Fruit fly (Drosophila melanogaster): Measurements from ENCODE around the gene CG2444.

CG2444 gene

DNA sequence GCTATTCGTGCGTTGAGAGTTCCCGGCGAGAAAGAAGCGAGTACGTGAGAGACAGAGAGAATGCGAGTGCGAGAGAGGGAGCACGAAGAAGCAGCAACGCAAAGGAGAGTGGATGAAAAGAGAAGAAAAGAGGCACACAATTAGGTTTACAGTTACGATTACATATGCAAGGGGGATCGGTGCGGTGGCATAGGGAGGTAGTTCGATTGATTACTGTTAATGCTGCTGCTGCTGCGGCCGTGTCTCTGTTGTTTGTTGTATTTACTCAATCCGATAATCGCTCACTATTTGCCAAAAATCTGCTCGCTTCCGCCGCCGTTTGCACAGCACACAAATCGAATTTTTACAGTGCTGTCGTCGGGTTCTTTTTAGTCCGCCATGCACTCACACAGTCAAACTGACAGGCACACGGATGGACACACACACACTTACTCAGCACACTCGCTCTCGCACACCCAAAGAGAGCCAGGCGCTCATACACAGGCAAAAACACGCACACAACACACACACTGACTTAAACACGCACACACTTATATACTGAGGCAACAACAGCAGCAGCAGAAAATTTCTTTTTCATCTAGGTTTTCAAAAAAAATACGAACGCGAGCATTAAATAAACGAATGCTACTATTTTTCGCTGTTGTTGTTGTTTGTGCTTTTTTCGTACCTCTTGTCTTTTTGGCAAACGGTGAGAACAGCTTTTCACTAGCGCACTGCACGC is 8.9 kb upstream of the CG2444 start (continued):
- peak; percentile 59 for TF ChIP-seq Lpt (GFP tag; optimal IDR thresholded peaks at IDR 0.05)
- TF ChIP-seq fkh (GFP tag; optimal IDR thresholded peaks at IDR 0.05), result peak; percentile 70
- peak; percentile 27 for TF ChIP-seq spab (GFP tag; optimal IDR thresholded peaks at IDR 0.05)
- 0 out of 3 replicates have a peak, but pooled peaks have one; percentile 43 for TF ChIP-seq eg (GFP tag; IDR thresholded peaks at IDR 0.05)
- peak; percentile 6 for TF ChIP-seq CG1621 (tag; optimal IDR thresholded peaks at IDR 0.05)
- TF ChIP-seq CG4318 (GFP tag; optimal IDR thresholded peaks at IDR 0.05), result no peak
- TF ChIP-seq CG6792 (GFP tag; optimal IDR thresholded peaks at IDR 0.05), result peak; percentile 9

DNA sequence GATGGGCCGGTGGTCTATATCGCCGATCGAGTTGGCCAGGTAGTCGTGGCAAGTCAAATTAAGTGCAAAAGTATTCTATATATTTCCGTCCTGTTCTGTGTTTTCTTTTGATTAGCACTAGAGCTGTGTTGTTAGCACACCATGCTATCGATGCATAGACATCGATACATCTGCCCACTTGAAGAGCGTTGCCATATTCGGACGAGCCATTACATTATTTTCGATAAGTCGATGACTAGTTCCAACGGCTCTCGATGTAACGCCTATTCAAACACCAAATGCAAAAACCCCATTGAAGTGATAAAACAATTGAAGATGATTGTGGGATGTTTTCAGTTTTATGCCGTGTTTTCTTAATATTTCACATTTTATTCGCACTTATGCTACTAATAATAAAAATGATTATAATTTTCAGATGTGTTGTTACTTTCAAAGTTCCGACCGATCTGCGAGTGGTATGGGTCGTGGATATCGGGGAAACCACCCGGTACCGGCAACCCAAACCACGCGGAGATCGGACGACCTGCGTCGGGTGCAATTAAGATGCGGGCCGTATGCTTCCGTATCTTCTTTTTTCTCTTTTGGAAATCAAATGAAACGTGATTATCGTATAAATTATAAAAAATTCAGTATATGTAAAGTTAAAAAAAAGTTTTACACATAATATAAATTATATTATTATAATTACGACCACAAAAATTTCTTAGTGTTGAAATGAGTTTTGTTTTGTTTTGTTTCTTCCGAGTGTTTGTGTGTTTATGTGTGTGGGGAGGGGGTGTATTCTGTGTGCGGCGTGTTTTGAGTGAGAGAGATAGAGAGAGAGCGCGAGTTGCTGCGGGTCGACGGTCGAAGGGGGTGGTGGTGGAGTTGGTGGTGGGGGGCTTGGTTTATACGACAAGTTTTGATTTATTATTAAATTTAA is 5.0 kb upstream of the CG2444 start, which contains the start of gene FucT6:
Gene FucT6, minus strand, starts transcription at position 153 of the 922 bp plus-strand sequence.
- TF ChIP-seq Eip93F (GFP tag; optimal IDR thresholded peaks at IDR 0.05) (peak; percentile 19), Eip78C (GFP tag) (peak; percentile 77), CG1621 (tag; optimal IDR thresholded peaks at IDR 0.05) (peak; percentile 0), CG34406 (GFP tag; optimal IDR thresholded peaks at IDR 0.05) (peak; percentile 18), CG8119 (GFP tag; IDR thresholded peaks at IDR 0.05) (peak; percentile 61; the same call in 2 of the 3 replicates), Gug (GFP tag; IDR thresholded peaks at IDR 0.05) (0 out of 2 replicates have a peak, but pooled peaks have one; percentile 8), svp (GFP tag) (peak; percentile 61), CG6163 (GFP tag; IDR thresholded peaks at IDR 0.05) (peak; percentile 78), CG6276 (GFP tag; optimal IDR thresholded peaks at IDR 0.05) (peak; percentile 66), CG6808 (GFP tag; optimal IDR thresholded peaks at IDR 0.05) (no peak), Sox15 (GFP tag; optimal IDR thresholded peaks at IDR 0.05) (no peak), Ets96B (tag; optimal IDR thresholded peaks at IDR 0.05) (peak; percentile 16), dsx (GFP tag; optimal IDR thresholded peaks at IDR 0.05; ENCODE audit: poor library complexity, severe bottlenecking) (peak; percentile 20), esn (GFP tag; optimal IDR thresholded peaks at IDR 0.05) (peak; percentile 6), achi (GFP tag; optimal IDR thresholded peaks at IDR 0.05) (peak; percentile 7), net (GFP tag; optimal IDR thresholded peaks at IDR 0.05) (peak; percentile 21), eg (GFP tag; IDR thresholded peaks at IDR 0.05) (peak; percentile 76; the same call in 2 of the 3 replicates), CG15336 (GFP tag; IDR thresholded peaks at IDR 0.05) (peak; percentile 72), CG10631 (GFP tag; optimal IDR thresholded peaks at IDR 0.05) (no peak), Sox102F (GFP tag; optimal IDR thresholded peaks at IDR 0.05) (peak; percentile 21), CG6854 (GFP tag; optimal IDR thresholded peaks at IDR 0.05) (no peak), Blimp-1 (GFP tag; optimal IDR thresholded peaks at IDR 0.05) (no peak), ss (GFP tag; optimal IDR thresholded peaks at IDR 0.05) (peak; percentile 47 to 54), CG16779 (tag; optimal IDR thresholded peaks at IDR 0.05) (peak; percentile 38), CG3919 (GFP tag; optimal IDR thresholded peaks at IDR 0.05) (peak; percentile 17)

DNA sequence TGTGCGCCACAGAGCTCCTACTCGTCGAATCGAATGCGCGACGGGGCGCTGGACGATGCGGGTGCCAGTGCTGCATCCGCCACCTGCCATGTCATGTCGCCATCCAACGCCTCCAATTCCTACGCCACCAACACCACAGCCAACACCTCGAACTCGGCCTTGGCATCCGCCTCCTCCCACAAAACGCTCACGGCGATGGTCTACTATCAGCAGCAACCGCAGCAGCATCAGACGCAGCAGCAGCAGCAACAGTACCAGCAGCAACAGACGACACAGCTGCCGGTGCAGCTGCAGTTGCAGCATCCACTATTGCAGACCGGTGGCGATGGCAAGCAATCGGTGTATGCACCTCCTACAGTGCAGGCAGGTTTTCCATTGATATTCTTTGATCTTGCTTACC is 4.3 kb downstream of the CG2444 start:
- no peak for TF ChIP-seq dac (GFP tag; optimal IDR thresholded peaks at IDR 0.05)
- TF ChIP-seq fd59A (GFP tag; optimal IDR thresholded peaks at IDR 0.05), result no peak
- no peak for TF ChIP-seq CG1621 (tag; optimal IDR thresholded peaks at IDR 0.05)
- TF ChIP-seq topi (GFP tag; optimal IDR thresholded peaks at IDR 0.05), result no peak
- TF ChIP-seq CG8632 (GFP tag; optimal IDR thresholded peaks at IDR 0.05), result no peak
